Worm (Caenorhabditis elegans) whole organism, midembryonic: ENCODE results near the gene cyp-33E3.

Source experiments
- T22C8.4 ChIP-seq: fragments of 200-800 bp; sonication (Bioruptor generic); IDR thresholded peaks from 2 replicates; pipeline ENCODE4 v1.3.6; 2022; ENCODE audit warnings: missing genetic modification characterization, missing compliant biosample characterization
- cog-1 ChIP-seq: sonication (generic microtip); optimal IDR thresholded peaks from 2 replicates; lab custom pipeline; 2016; ENCODE audit warnings: missing genetic modification characterization, missing compliant biosample characterization
- flt-1 ChIP-seq: fragments of 200-800 bp; sonication (Bioruptor generic); IDR thresholded peaks from 2 replicates; pipeline ENCODE4 v1.3.6; 2022; ENCODE audit warnings: missing genetic modification characterization, missing compliant biosample characterization
- med-1 ChIP-seq: sonication (generic microtip); optimal IDR thresholded peaks from 2 replicates; lab custom pipeline; 2017; ENCODE audit warnings: missing genetic modification characterization, mild to moderate bottlenecking, missing compliant biosample characterization, antibody characterized with exemption, missing genetic modification reagents; ENCODE audit not compliant: insufficient read depth
- tab-1 ChIP-seq: fragments of 200-800 bp; sonication (Bioruptor generic); IDR thresholded peaks from 2 replicates; pipeline ENCODE4 v1.3.6; 2022; ENCODE audit warnings: missing genetic modification characterization, missing compliant biosample characterization
- ztf-23 ChIP-seq: fragments of 200-800 bp; sonication (Bioruptor generic); IDR thresholded peaks from 2 replicates; pipeline ENCODE4 v1.3.6; 2022; ENCODE audit warnings: missing genetic modification reagents, missing genetic modification characterization, missing compliant biosample characterization

- TF ChIP-seq med-1 (GFP tag; lab: Kevin White, UChicago) (no peak), flt-1 (GFP tag; lab: Robert Waterston, UW) (no peak), tab-1 (no peak), T22C8.4 (GFP tag; lab: Robert Waterston, UW) (no peak), ztf-23 (no peak), cog-1 (tag; lab: Kevin White, UChicago) (no peak)
Measured at ce11 chrIV:8644432-8644831, 29.6 kb downstream of the cyp-33E3 start, which contains the start of gene C49C8.3.
